Worm (Caenorhabditis elegans): ENCODE data around the gene ZK1240.11.

ZK1240.11 gene

ce11 chrII:2374973-2375372, 49.9 kb downstream of the ZK1240.11 start, which contains the start of gene F16G10.2:
F16G10.2 (plus strand) TSS chrII:2375273.
- TF ChIP-seq aly-2 (tag; optimal IDR thresholded peaks at IDR 0.05) (no peak), unc-39 (tag; optimal IDR thresholded peaks at IDR 0.05) (no peak), elt-3 (tag; optimal IDR thresholded peaks at IDR 0.05) (no peak), nhr-12 (tag; optimal IDR thresholded peaks at IDR 0.05) (no peak), fos-1 (tag; optimal IDR thresholded peaks at IDR 0.05) (no peak), lin-15B (tag; optimal IDR thresholded peaks at IDR 0.05) (no peak), ceh-82 (tag; optimal IDR thresholded peaks at IDR 0.05) (no peak), R02D3.7 (tag; optimal IDR thresholded peaks at IDR 0.05) (no peak), hmg-11 (tag; optimal IDR thresholded peaks at IDR 0.05) (no peak), mml-1 (tag; optimal IDR thresholded peaks at IDR 0.05) (no peak)
